Fruit fly (Drosophila melanogaster): ENCODE measurements around the gene Taf1.

- TF ChIP-seq CG6792 (GFP tag; optimal IDR thresholded peaks at IDR 0.05) (no peak), fd59A (GFP tag; optimal IDR thresholded peaks at IDR 0.05) (no peak), OdsH (GFP tag; optimal IDR thresholded peaks at IDR 0.05) (no peak), CG8319 (GFP tag; optimal IDR thresholded peaks at IDR 0.05) (no peak)
Measured at dm6 chr3R:6688160-6688559, 41.5 kb downstream of the Taf1 start.

Measured in whole organism, prepupa.